Worm (Caenorhabditis elegans): ENCODE measurements around the gene del-2.
A peak's percentile ranks its signal among the peaks of the same experiment; 100 is the strongest.

del-2 gene

DNA sequence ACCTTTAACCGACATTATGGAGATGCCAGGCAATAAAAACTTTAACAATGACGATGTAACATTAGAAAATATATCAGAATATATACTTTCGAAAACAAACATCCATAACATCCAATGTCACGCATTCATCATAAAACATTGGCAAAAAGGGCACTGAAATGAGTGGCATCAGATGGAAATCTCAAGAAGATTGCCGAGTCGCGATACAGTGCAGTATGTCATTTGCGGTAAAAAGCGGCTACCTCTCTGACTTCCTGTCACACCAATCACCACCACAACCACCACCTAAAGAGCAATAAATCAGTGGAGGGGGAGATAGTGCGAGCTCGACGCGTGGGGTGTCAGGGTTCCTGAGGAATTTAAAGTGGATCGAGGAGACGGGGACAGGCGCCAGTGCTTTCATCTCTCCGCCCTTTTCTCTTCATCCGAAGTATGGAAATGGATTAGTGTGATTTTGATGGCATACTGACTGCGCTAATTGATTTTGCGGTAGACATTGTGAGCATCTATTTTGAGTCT is 28.7 kb downstream of the del-2 start:
- TF ChIP-seq unc-55 (GFP tag; optimal IDR thresholded peaks at IDR 0.05) (peak; percentile 48), zip-5 (tag; optimal IDR thresholded peaks at IDR 0.05) (no peak), rnt-1 (tag; optimal IDR thresholded peaks at IDR 0.05) (peak; percentile 27), ttx-3 (tag; optimal IDR thresholded peaks at IDR 0.05) (no peak), T23F11.4 (GFP tag; optimal IDR thresholded peaks at IDR 0.05) (no peak)

DNA sequence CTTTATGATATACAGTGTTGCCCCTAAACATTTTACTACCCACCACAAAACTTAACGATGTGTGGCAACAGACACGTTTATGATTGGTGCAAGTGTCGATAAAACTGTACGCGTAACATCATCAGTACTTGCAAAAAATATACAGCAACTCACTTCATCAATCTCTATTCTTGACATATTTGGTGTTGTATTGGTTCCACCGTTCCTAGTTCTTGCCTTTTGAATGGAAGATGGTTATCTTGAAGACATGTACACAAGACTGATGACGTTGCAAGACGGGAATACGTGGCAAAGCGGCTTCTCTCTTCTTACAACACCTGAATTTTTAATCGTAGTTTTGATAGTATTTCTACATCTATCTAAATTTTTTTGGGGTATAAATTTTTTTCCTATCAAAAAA is 30.9 kb downstream of the del-2 start:
- TF ChIP-seq ceh-24 (tag; optimal IDR thresholded peaks at IDR 0.05), result no peak
- no peak for TF ChIP-seq lim-6 (tag; optimal IDR thresholded peaks at IDR 0.05)
- no peak for TF ChIP-seq ztf-16 (tag; optimal IDR thresholded peaks at IDR 0.05)
- TF ChIP-seq tbx-2 (tag; optimal IDR thresholded peaks at IDR 0.05), result no peak
- no peak for TF ChIP-seq ttx-3 (tag; optimal IDR thresholded peaks at IDR 0.05)
- no peak for TF ChIP-seq tbx-7 (tag; optimal IDR thresholded peaks at IDR 0.05)
- no peak for TF ChIP-seq nhr-232 (tag; optimal IDR thresholded peaks at IDR 0.05)
- TF ChIP-seq C38D4.7 (GFP tag; optimal IDR thresholded peaks at IDR 0.05), result no peak
- TF ChIP-seq pros-1 (tag; optimal IDR thresholded peaks at IDR 0.05), result no peak
- no peak for TF ChIP-seq elt-2 (tag; optimal IDR thresholded peaks at IDR 0.05)
- TF ChIP-seq zip-5 (tag; optimal IDR thresholded peaks at IDR 0.05), result no peak
- no peak for TF ChIP-seq ceh-9 (tag; optimal IDR thresholded peaks at IDR 0.05)
- TF ChIP-seq hlh-6 (tag; optimal IDR thresholded peaks at IDR 0.05), result no peak
- no peak for TF ChIP-seq ref-2 (tag; optimal IDR thresholded peaks at IDR 0.05)
- TF ChIP-seq sox-2 (GFP tag; IDR thresholded peaks at IDR 0.05), result no peak
- no peak for TF ChIP-seq hlh-30 (tag; optimal IDR thresholded peaks at IDR 0.05; ENCODE audit: insufficient read depth)
- TF ChIP-seq odd-2 (tag; optimal IDR thresholded peaks at IDR 0.05), result no peak
- TF ChIP-seq eyg-1 (tag; optimal IDR thresholded peaks at IDR 0.05), result no peak
- no peak for TF ChIP-seq Y22D7AL.16 (tag; optimal IDR thresholded peaks at IDR 0.05)
- no peak for TF ChIP-seq madf-2 (tag; optimal IDR thresholded peaks at IDR 0.05)

DNA sequence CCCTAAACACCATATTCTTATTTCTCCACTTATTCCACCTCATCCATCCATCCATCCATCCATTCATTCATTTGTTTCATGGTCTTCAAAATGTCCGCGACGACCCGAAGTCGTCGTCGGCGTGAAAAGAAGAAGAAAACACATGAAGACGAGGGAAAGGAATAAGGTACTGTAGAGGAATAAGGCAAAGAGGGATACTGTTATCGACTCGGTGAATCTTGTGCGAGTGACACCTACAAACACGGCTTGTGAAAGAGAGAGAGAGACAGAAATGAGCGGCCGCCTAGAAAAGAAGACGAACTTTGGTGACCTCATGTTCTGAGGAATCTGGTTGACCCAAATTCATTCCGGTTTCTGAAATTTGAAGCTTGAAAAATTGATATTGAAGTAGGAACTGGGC is 32.7 kb downstream of the del-2 start:
- TF ChIP-seq zip-5 (tag; optimal IDR thresholded peaks at IDR 0.05) (no peak), ama-1 (optimal IDR thresholded peaks at IDR 0.05) (no peak), unc-86 (tag; optimal IDR thresholded peaks at IDR 0.05) (no peak), ceh-19 (GFP tag; optimal IDR thresholded peaks at IDR 0.05) (no peak), ceh-14 (tag; optimal IDR thresholded peaks at IDR 0.05) (no peak), nhr-11 (tag; optimal IDR thresholded peaks at IDR 0.05) (no peak), pros-1 (tag; optimal IDR thresholded peaks at IDR 0.05) (no peak), hlh-6 (tag; optimal IDR thresholded peaks at IDR 0.05) (no peak)

DNA sequence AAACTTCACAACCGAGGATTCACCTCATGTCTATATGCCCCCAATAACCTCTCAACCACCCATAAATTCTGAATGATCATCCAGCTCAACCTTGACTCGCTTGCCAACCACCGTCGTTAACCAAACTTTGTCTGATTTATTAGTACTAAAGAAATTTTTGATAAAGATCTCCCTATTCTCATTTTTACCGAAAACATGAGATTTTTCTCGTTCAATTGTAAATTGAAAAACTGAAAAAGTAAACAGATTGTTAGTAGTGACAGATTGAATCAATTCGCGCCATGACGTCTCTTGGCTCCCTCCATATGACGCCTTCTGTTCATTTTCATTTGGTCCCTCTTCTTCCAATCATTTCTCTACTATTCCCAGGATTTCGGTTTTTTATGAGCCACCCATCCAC is 33.9 kb downstream of the del-2 start:
- TF ChIP-seq C08G9.2 (tag; optimal IDR thresholded peaks at IDR 0.05) (no peak), unc-3 (GFP tag; conservative IDR thresholded peaks at IDR 0.05) (no peak), unc-3 (tag; optimal IDR thresholded peaks at IDR 0.05) (no peak), tbx-7 (tag; optimal IDR thresholded peaks at IDR 0.05) (no peak), che-1 (tag; optimal IDR thresholded peaks at IDR 0.05) (no peak), unc-55 (GFP tag; optimal IDR thresholded peaks at IDR 0.05) (no peak), sox-2 (GFP tag; IDR thresholded peaks at IDR 0.05) (no peak), lim-6 (tag; optimal IDR thresholded peaks at IDR 0.05) (no peak), unc-42 (tag; optimal IDR thresholded peaks at IDR 0.05) (no peak), ceh-14 (tag; optimal IDR thresholded peaks at IDR 0.05) (no peak), ceh-6 (GFP tag; optimal IDR thresholded peaks at IDR 0.05) (no peak), ets-4 (tag; optimal IDR thresholded peaks at IDR 0.05) (no peak)

DNA sequence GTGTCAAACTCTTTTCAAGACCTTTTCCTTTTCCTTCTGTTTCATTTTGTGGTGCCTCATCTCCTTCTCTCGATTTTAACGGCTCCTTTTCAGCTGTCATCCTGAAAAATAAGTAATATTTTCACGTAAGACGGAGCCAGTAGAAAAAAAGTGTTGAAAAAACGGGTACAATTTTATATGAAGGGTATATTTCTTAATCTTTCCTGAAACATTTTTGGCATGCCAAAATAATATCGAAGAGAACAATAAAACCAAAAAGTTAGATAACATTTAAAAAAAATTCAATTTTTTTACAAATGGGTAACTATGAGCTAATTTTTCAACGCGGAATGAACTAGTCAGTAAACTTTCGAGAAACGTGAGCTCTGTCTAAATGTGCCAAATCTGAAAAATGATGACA is 40.2 kb downstream of the del-2 start, which contains the start of gene aat-1:
TSS of gene aat-1 (minus strand) at position 101 of the 400 bp plus-strand sequence.
- TF ChIP-seq ceh-19 (GFP tag; optimal IDR thresholded peaks at IDR 0.05), result no peak
- no peak for TF ChIP-seq ama-1 (optimal IDR thresholded peaks at IDR 0.05)
- TF ChIP-seq gmeb-2 (tag; optimal IDR thresholded peaks at IDR 0.05), result no peak
- TF ChIP-seq elt-4 (tag; optimal IDR thresholded peaks at IDR 0.05), result no peak
